Worm (Caenorhabditis elegans) whole organism, L4 larva: Measurements from ENCODE around the gene B0244.7.

Experiments
- F44E2.7 ChIP-seq: fragments of 200-800 bp; sonication (Bioruptor generic); IDR thresholded peaks from 2 replicates; pipeline ENCODE4 v2.1.2; 2022; ENCODE audit warnings: missing genetic modification characterization, missing compliant biosample characterization
- F49E8.2 ChIP-seq: sonication (generic microtip); optimal IDR thresholded peaks from 2 replicates; lab custom pipeline; 2016; ENCODE audit warnings: missing compliant biosample characterization, mild to moderate bottlenecking, missing genetic modification characterization, borderline replicate concordance
- T20F7.1 ChIP-seq: fragments of 200-800 bp; sonication (Bioruptor generic); optimal IDR thresholded peaks from 2 replicates; lab custom pipeline; 2018; ENCODE audit warnings: mild to moderate bottlenecking, missing genetic modification characterization, missing compliant biosample characterization
- T26A8.4 ChIP-seq: fragments of 200-800 bp; sonication (Bioruptor generic); IDR thresholded peaks from 2 replicates; pipeline ENCODE4 v1.3.6; 2022; ENCODE audit warnings: missing genetic modification characterization, missing compliant biosample characterization
- Y48G9A.11 ChIP-seq: fragments of 200-800 bp; sonication (Bioruptor generic); IDR thresholded peaks from 2 replicates; pipeline ENCODE4 v1.3.6; 2022; ENCODE audit warnings: missing genetic modification reagents, missing genetic modification characterization, missing compliant biosample characterization
- Y5F2A.4 ChIP-seq: fragments of 200-800 bp; sonication (Bioruptor generic); optimal IDR thresholded peaks from 2 replicates; lab custom pipeline; 2018; ENCODE audit warnings: mild to moderate bottlenecking, missing genetic modification characterization, missing compliant biosample characterization
- Y75B8A.6 ChIP-seq: fragments of 200-800 bp; sonication (Bioruptor generic); IDR thresholded peaks from 2 replicates; pipeline ENCODE4 v1.3.6; 2022; ENCODE audit warnings: missing genetic modification reagents, missing genetic modification characterization, missing compliant biosample characterization
- aha-1 ChIP-seq: fragments of 150-350 bp; peaks from one replicate; lab custom pipeline; 2014; ENCODE audit warnings: missing biosample characterization, missing genetic modification characterization
- arid-1 ChIP-seq: fragments of 200-800 bp; sonication (Bioruptor generic); conservative IDR thresholded peaks from 2 replicates; pipeline ENCODE4 v1.3.6; 2022; ENCODE audit warnings: missing genetic modification reagents, missing genetic modification characterization, missing compliant biosample characterization
- attf-4 ChIP-seq: sonication (generic microtip); optimal IDR thresholded peaks from 3 replicates; lab custom pipeline; 2017; ENCODE audit warnings: missing biosample characterization, missing genetic modification characterization
- ceh-44 ChIP-seq: fragments of 200-800 bp; sonication (Bioruptor generic); IDR thresholded peaks from 2 replicates; pipeline ENCODE4 v1.3.6; 2022; ENCODE audit warnings: missing genetic modification reagents, missing genetic modification characterization, missing compliant biosample characterization
- ctbp-1 ChIP-seq: fragments of 200-800 bp; sonication (Bioruptor generic); IDR thresholded peaks from 2 replicates; pipeline ENCODE4 v1.3.6; 2022; ENCODE audit warnings: missing genetic modification reagents, missing genetic modification characterization, missing compliant biosample characterization
- daf-16 ChIP-seq, 3 experiments: sonication (generic microtip); optimal IDR thresholded peaks; 2 replicates each; lab custom pipeline; 2016 to 2017; ENCODE audit warnings: missing genetic modification characterization in 3 of 3, missing genetic modification reagents in 3 of 3, mild to moderate bottlenecking in 2 of 3, missing compliant biosample characterization in 2 of 3, missing biosample characterization in 1 of 3, moderate library complexity in 1 of 3
- dmd-6 ChIP-seq: fragments of 200-800 bp; sonication (Bioruptor generic); IDR thresholded peaks from 2 replicates; pipeline ENCODE4 v1.3.6; 2022; ENCODE audit warnings: missing genetic modification reagents, missing genetic modification characterization, missing compliant biosample characterization
- dve-1 ChIP-seq: sonication (generic microtip); optimal IDR thresholded peaks from 2 replicates; lab custom pipeline; 2017; ENCODE audit warnings: antibody characterized with exemption, mild to moderate bottlenecking, missing genetic modification characterization, missing compliant biosample characterization; ENCODE audit not compliant: insufficient read depth
- egl-27 ChIP-seq: sonication (generic microtip); optimal IDR thresholded peaks from 3 replicates; lab custom pipeline; 2017; ENCODE audit warnings: missing biosample characterization, missing genetic modification reagents, missing genetic modification characterization
- fkh-10 ChIP-seq: fragments of 150-350 bp; optimal IDR thresholded peaks from 2 replicates; lab custom pipeline; 2014; ENCODE audit warnings: missing biosample characterization, missing genetic modification reagents, missing genetic modification characterization
- fos-1 ChIP-seq: fragments of 150-350 bp; optimal IDR thresholded peaks from 2 replicates; lab custom pipeline; 2014; ENCODE audit warnings: missing biosample characterization, missing genetic modification characterization
- hlh-11 ChIP-seq: fragments of 200-800 bp; sonication (Bioruptor generic); optimal IDR thresholded peaks from 2 replicates; lab custom pipeline; 2018; ENCODE audit warnings: mild to moderate bottlenecking, missing genetic modification characterization, missing compliant biosample characterization
- hlh-30 ChIP-seq: sonication (generic microtip); optimal IDR thresholded peaks from 2 replicates; lab custom pipeline; 2017; ENCODE audit warnings: antibody characterized with exemption, mild to moderate bottlenecking, missing genetic modification characterization, missing compliant biosample characterization; ENCODE audit not compliant: insufficient read depth
- lin-1 ChIP-seq: fragments of 200-800 bp; sonication (Bioruptor generic); IDR thresholded peaks from 2 replicates; pipeline ENCODE4 v1.3.6; 2022; ENCODE audit warnings: missing genetic modification reagents, missing genetic modification characterization, missing compliant biosample characterization
- lsy-2 ChIP-seq, 2 experiments: fragments of 150-350 bp in 1 of 2; sonication (generic microtip) in 1 of 2; optimal IDR thresholded peaks; 2 replicates each; lab custom pipeline; 2014 to 2017; ENCODE audit warnings: missing biosample characterization in 2 of 2, missing genetic modification characterization in 2 of 2
- madf-9 ChIP-seq: fragments of 200-800 bp; sonication (Bioruptor generic); conservative IDR thresholded peaks from 2 replicates; pipeline ENCODE4 v1.3.6; 2022; ENCODE audit warnings: missing genetic modification reagents, missing genetic modification characterization, missing compliant biosample characterization
- nhr-28 ChIP-seq: fragments of 150-350 bp; optimal IDR thresholded peaks from 2 replicates; lab custom pipeline; 2014; ENCODE audit warnings: missing biosample characterization, missing genetic modification characterization
- php-3 ChIP-seq: fragments of 200-800 bp; sonication (Bioruptor generic); IDR thresholded peaks from 2 replicates; pipeline ENCODE4 v1.3.6; 2022; ENCODE audit warnings: missing genetic modification reagents, missing genetic modification characterization, missing compliant biosample characterization
- pqm-1 ChIP-seq: sonication (generic microtip); optimal IDR thresholded peaks from 2 replicates; lab custom pipeline; 2017; ENCODE audit warnings: missing biosample characterization, missing genetic modification characterization
- saeg-2 ChIP-seq: fragments of 200-800 bp; sonication (Bioruptor generic); IDR thresholded peaks from 2 replicates; pipeline ENCODE4 v1.3.6; 2022; ENCODE audit warnings: missing genetic modification reagents, missing genetic modification characterization, missing compliant biosample characterization
- snpc-1.2 ChIP-seq: fragments of 200-800 bp; sonication (Bioruptor generic); IDR thresholded peaks from 2 replicates; pipeline ENCODE4 v1.3.6; 2022; ENCODE audit warnings: missing genetic modification reagents, missing genetic modification characterization, missing compliant biosample characterization
- tag-97 ChIP-seq: fragments of 200-800 bp; sonication (Bioruptor generic); IDR thresholded peaks from 2 replicates; pipeline ENCODE4 v1.3.6; 2022; ENCODE audit warnings: missing genetic modification characterization, missing compliant biosample characterization
- zag-1 ChIP-seq: fragments of 150-350 bp; optimal IDR thresholded peaks from 2 replicates; lab custom pipeline; 2014; ENCODE audit warnings: missing biosample characterization, missing genetic modification characterization

The B0244.7 gene

ce11 chrIII:5732925-5733324, 1.6 kb downstream of the B0244.7 start, which contains the start of gene B0244.17:
B0244.17 (plus strand) TSS chrIII:5733225.
- TF ChIP-seq nhr-28 (tag; lab: Kevin White, UChicago) (peak; percentile 37), lsy-2 (tag; optimal IDR thresholded peaks at IDR 0.05; lab: Kevin White, UChicago) (no peak), madf-9 (GFP tag; lab: Robert Waterston, UW) (no peak)

ce11 chrIII:5734328-5734727, 3.0 kb downstream of the B0244.7 start:
- TF ChIP-seq aha-1 (tag; lab: Kevin White, UChicago): peak; percentile 73
- no peak for TF ChIP-seq saeg-2 (GFP tag; lab: Robert Waterston, UW)

- no peak for TF ChIP-seq lin-1
- peak; percentile 71 for TF ChIP-seq nhr-28 (tag; lab: Kevin White, UChicago)
- TF ChIP-seq pqm-1 (tag; lab: Kevin White, UChicago): peak; percentile 84
- no peak for TF ChIP-seq hlh-30 (tag; lab: Kevin White, UChicago)
- TF ChIP-seq hlh-11 (tag; lab: Kevin White, UChicago): peak; percentile 38
- TF ChIP-seq dmd-6 (GFP tag; lab: Robert Waterston, UW): peak; percentile 84
- TF ChIP-seq daf-16 (GFP tag; optimal IDR thresholded peaks at IDR 0.05; lab: Kevin White, UChicago): no peak
- TF ChIP-seq daf-16 (tag; optimal IDR thresholded peaks at IDR 0.05; lab: Kevin White, UChicago): peak; percentile 27
- TF ChIP-seq php-3 (GFP tag; lab: Robert Waterston, UW): peak; percentile 49; the same call in 1 of the 2 replicates
- peak; percentile 63 for TF ChIP-seq dve-1 (tag; lab: Kevin White, UChicago)
Observed at ce11 chrIII:5734905-5735304, 3.6 kb downstream of the B0244.7 start, which contains the start of gene B0244.10. B0244.10 (plus strand) TSS chrIII:5735158.

ce11 chrIII:5737708-5738107, 6.4 kb downstream of the B0244.7 start, which contains the start of gene B0244.6:
B0244.6 (plus strand) TSS chrIII:5738008.
- no peak for TF ChIP-seq attf-4 (tag; lab: Kevin White, UChicago)
- TF ChIP-seq dve-1 (tag; lab: Kevin White, UChicago): peak; percentile 10
- TF ChIP-seq Y75B8A.6 (GFP tag; lab: Robert Waterston, UW): no peak
- no peak for TF ChIP-seq F49E8.2 (tag; lab: Kevin White, UChicago)
- TF ChIP-seq ceh-44 (GFP tag; lab: Robert Waterston, UW): no peak
- no peak for TF ChIP-seq fkh-10
- no peak for TF ChIP-seq snpc-1.2 (GFP tag; lab: Robert Waterston, UW)

ce11 chrIII:5740666-5741065, 9.4 kb downstream of the B0244.7 start, which contains the start of gene B0244.16:
B0244.16 (plus strand) TSS chrIII:5740966.
- TF ChIP-seq tag-97 (no peak), T26A8.4 (GFP tag; lab: Robert Waterston, UW) (no peak), F49E8.2 (tag; lab: Kevin White, UChicago) (no peak), Y5F2A.4 (GFP tag; lab: Kevin White, UChicago) (no peak), T20F7.1 (GFP tag; lab: Kevin White, UChicago) (no peak), arid-1 (no peak), zag-1 (no peak), fos-1 (tag; lab: Kevin White, UChicago) (no peak), F44E2.7 (GFP tag; lab: Robert Waterston, UW) (no peak)

- TF ChIP-seq Y48G9A.11 (GFP tag; lab: Robert Waterston, UW): no peak
- no peak for TF ChIP-seq egl-27 (tag; lab: Kevin White, UChicago)
- no peak for TF ChIP-seq ctbp-1 (GFP tag; lab: Robert Waterston, UW)
Observed at ce11 chrIII:5743084-5743483, 11.8 kb downstream of the B0244.7 start, which contains the start of gene B0244.15. B0244.15 (plus strand) TSS chrIII:5743384.
